Worm (Caenorhabditis elegans): Measurements from ENCODE around the gene sek-6.

- TF ChIP-seq ref-1 (GFP tag; conservative IDR thresholded peaks at IDR 0.05): no peak
- no peak for TF ChIP-seq med-1 (GFP tag; optimal IDR thresholded peaks at IDR 0.05; ENCODE audit: insufficient read depth)
- no peak for TF ChIP-seq ztf-23 (GFP tag; IDR thresholded peaks at IDR 0.05)
These were observed 33.6 kb upstream of the sek-6 start for ce11 chrX:9997344-9997743.

All from whole organism, midembryonic.